Worm (Caenorhabditis elegans): ENCODE measurements around the gene sel-2.

sel-2 gene

ce11 chrIII:4548739-4549138 is 63.4 kb downstream of the sel-2 start, which contains the start of gene M88.4:
Gene M88.4, plus strand, starts transcription at chrIII:4549039.
- TF ChIP-seq cog-1 (tag; optimal IDR thresholded peaks at IDR 0.05), result no peak

All from whole organism, midembryonic.